Fruit fly (Drosophila melanogaster): ENCODE measurements around the gene TrpRS-m.

The TrpRS-m gene

dm6 chr3L:17895815-17896275 lies 46.3 kb downstream of the TrpRS-m start, which contains the start of gene Tsp74F (continued):
- 0 out of 2 replicates have a peak, but pooled peaks have one; percentile 19 for TF ChIP-seq Bgb (GFP tag; IDR thresholded peaks at IDR 0.05; ENCODE audit: partially characterized antibody)
- peak; percentile 40 for TF ChIP-seq PHDP (tag; optimal IDR thresholded peaks at IDR 0.05)
- peak; percentile 3 for TF ChIP-seq CG1233 (GFP tag; optimal IDR thresholded peaks at IDR 0.05)
- TF ChIP-seq lab (GFP tag; optimal IDR thresholded peaks at IDR 0.05): peak; percentile 44
- TF ChIP-seq Spps (tag; optimal IDR thresholded peaks at IDR 0.05): no peak
- TF ChIP-seq CG13894 (tag; optimal IDR thresholded peaks at IDR 0.05): peak; percentile 17
- no peak for TF ChIP-seq CG11456 (GFP tag; IDR thresholded peaks at IDR 0.05)
- no peak for TF ChIP-seq CG15073 (GFP tag; optimal IDR thresholded peaks at IDR 0.05)
- TF ChIP-seq HLHmδ (GFP tag; optimal IDR thresholded peaks at IDR 0.05): no peak
- no peak for TF ChIP-seq CG12391 (tag; optimal IDR thresholded peaks at IDR 0.05)
- peak; percentile 76 for TF ChIP-seq Med (GFP tag)
- TF ChIP-seq CG18476 (GFP tag; optimal IDR thresholded peaks at IDR 0.05): no peak
- no peak for TF ChIP-seq CG42726 (GFP tag; IDR thresholded peaks at IDR 0.05; ENCODE audit: partially characterized antibody)
- no peak for TF ChIP-seq CG17912 (GFP tag; optimal IDR thresholded peaks at IDR 0.05)
- peak; percentile 60 for TF ChIP-seq Asciz (GFP tag; optimal IDR thresholded peaks at IDR 0.05)
- no peak for TF ChIP-seq bcd (GFP tag; optimal IDR thresholded peaks at IDR 0.05)
- no peak for TF ChIP-seq onecut (GFP tag; IDR thresholded peaks at IDR 0.05)
- 0 out of 2 replicates have a peak, but pooled peaks have one; percentile 24 for TF ChIP-seq Drgx (GFP tag; IDR thresholded peaks at IDR 0.05)
- TF ChIP-seq CG4360 (GFP tag; IDR thresholded peaks at IDR 0.05): peak; percentile 70
- TF ChIP-seq CG12299 (tag; optimal IDR thresholded peaks at IDR 0.05): no peak
- no peak for TF ChIP-seq row (GFP tag; IDR thresholded peaks at IDR 0.05)
- TF ChIP-seq emc (GFP tag; optimal IDR thresholded peaks at IDR 0.05): no peak
- TF ChIP-seq nau (GFP tag; optimal IDR thresholded peaks at IDR 0.05): peak; percentile 33
- TF ChIP-seq Adf1 (GFP tag; IDR thresholded peaks at IDR 0.05): no peak
- TF ChIP-seq CG15601 (tag; optimal IDR thresholded peaks at IDR 0.05): no peak
- no peak for TF ChIP-seq CG1529 (GFP tag; optimal IDR thresholded peaks at IDR 0.05)
- TF ChIP-seq CG13123 (GFP tag; optimal IDR thresholded peaks at IDR 0.05): no peak
- TF ChIP-seq CG11695 (GFP tag; IDR thresholded peaks at IDR 0.05): 0 out of 3 replicates have a peak, but pooled peaks have one; percentile 16
- TF ChIP-seq fd64A (GFP tag; optimal IDR thresholded peaks at IDR 0.05): peak; percentile 34
- no peak for TF ChIP-seq CG8089 (GFP tag; optimal IDR thresholded peaks at IDR 0.05)
- TF ChIP-seq CG11247 (GFP tag; IDR thresholded peaks at IDR 0.05): no peak
- no peak for TF ChIP-seq CG30403 (GFP tag; optimal IDR thresholded peaks at IDR 0.05)
- TF ChIP-seq sisA (GFP tag; IDR thresholded peaks at IDR 0.05): no peak
- TF ChIP-seq Eip74EF (GFP tag; optimal IDR thresholded peaks at IDR 0.05): peak in 1 of 2 experiments; percentile 34
- TF ChIP-seq E2f1 (GFP tag; IDR thresholded peaks at IDR 0.05): no peak
- no peak for TF ChIP-seq CG16815 (GFP tag; optimal IDR thresholded peaks at IDR 0.05)
- TF ChIP-seq CHES-1-like (GFP tag; optimal IDR thresholded peaks at IDR 0.05): no peak
- peak; percentile 34; the same call in 1 of the 3 replicates for TF ChIP-seq zen2 (GFP tag; IDR thresholded peaks at IDR 0.05; ENCODE audit: partially characterized antibody)
- TF ChIP-seq ewg (GFP tag; optimal IDR thresholded peaks at IDR 0.05): no peak
- no peak for TF ChIP-seq NK7.1 (GFP tag; optimal IDR thresholded peaks at IDR 0.05)
- no peak for TF ChIP-seq CG12744 (GFP tag; optimal IDR thresholded peaks at IDR 0.05)
- TF ChIP-seq tup (GFP tag; optimal IDR thresholded peaks at IDR 0.05): no peak
- no peak for TF ChIP-seq GATAe (GFP tag; conservative IDR thresholded peaks at IDR 0.05)
- no peak for TF ChIP-seq CG9727 (GFP tag; optimal IDR thresholded peaks at IDR 0.05)
- peak; percentile 5 for TF ChIP-seq CG6765 (GFP tag; optimal IDR thresholded peaks at IDR 0.05)
- no peak for TF ChIP-seq CG6654 (GFP tag; optimal IDR thresholded peaks at IDR 0.05)
- TF ChIP-seq HmgZ (tag; optimal IDR thresholded peaks at IDR 0.05): no peak
- TF ChIP-seq kay (GFP tag; optimal IDR thresholded peaks at IDR 0.05): no peak
- no peak for TF ChIP-seq CG7372 (GFP tag; IDR thresholded peaks at IDR 0.05)
- TF ChIP-seq CG3726 (GFP tag; IDR thresholded peaks at IDR 0.05): no peak
